Fruit fly (Drosophila melanogaster) whole organism, embryonic: ENCODE data around the gene Acp36DE.
A peak's percentile ranks its signal among the peaks of the same experiment; 100 is the strongest.

Source experiments
- Aef1 ChIP-seq: fragments of 200-800 bp; sonication (Bioruptor generic); IDR thresholded peaks from 3 replicates; pipeline ENCODE4 v1.3.6; 2022; ENCODE audit warnings: missing biosample characterization, missing genetic modification characterization
- Asciz ChIP-seq: fragments of 200-800 bp; sonication (Bioruptor generic); optimal IDR thresholded peaks from 2 replicates; lab custom pipeline; 2017; ENCODE audit warnings: missing biosample characterization, mild to moderate bottlenecking, missing genetic modification characterization, missing genetic modification reagents
- Blimp-1 ChIP-seq: fragments of 200-800 bp; sonication (Bioruptor generic); optimal IDR thresholded peaks from 3 replicates; lab custom pipeline; 2018; ENCODE audit warnings: missing biosample characterization, missing genetic modification characterization, mild to moderate bottlenecking, moderate library complexity, missing genetic modification reagents
- BtbVII ChIP-seq: fragments of 200-800 bp; sonication (Bioruptor generic); optimal IDR thresholded peaks from 3 replicates; lab custom pipeline; 2017; ENCODE audit warnings: missing biosample characterization, mild to moderate bottlenecking, missing genetic modification characterization
- CG10654 ChIP-seq: fragments of 200-800 bp; sonication (Bioruptor generic); optimal IDR thresholded peaks from 2 replicates; lab custom pipeline; 2016; ENCODE audit warnings: missing biosample characterization, missing genetic modification characterization
- CG11504 ChIP-seq: fragments of 200-800 bp; sonication (Bioruptor generic); optimal IDR thresholded peaks from 3 replicates; lab custom pipeline; 2019; ENCODE audit warnings: missing biosample characterization, mild to moderate bottlenecking, missing genetic modification characterization, moderate library complexity
- CG18262 ChIP-seq: fragments of 200-800 bp; optimal IDR thresholded peaks from 3 replicates; lab custom pipeline; 2019; ENCODE audit warnings: missing biosample characterization, mild to moderate bottlenecking, missing genetic modification characterization, moderate library complexity
- CG2712 ChIP-seq: fragments of 200-800 bp; optimal IDR thresholded peaks from 3 replicates; lab custom pipeline; 2019; ENCODE audit warnings: missing biosample characterization, mild to moderate bottlenecking, missing genetic modification characterization, moderate library complexity
- CG3407 ChIP-seq: fragments of 200-800 bp; sonication (Bioruptor generic); optimal IDR thresholded peaks from 2 replicates; lab custom pipeline; 2018; ENCODE audit warnings: missing biosample characterization, mild to moderate bottlenecking, missing genetic modification characterization
- CG34422 ChIP-seq: fragments of 200-800 bp; sonication (Bioruptor generic); IDR thresholded peaks from 3 replicates; pipeline ENCODE4 v1.3.6; 2022; ENCODE audit warnings: missing biosample characterization, missing genetic modification characterization
- CG5180 ChIP-seq: fragments of 200-800 bp; sonication (Bioruptor generic); optimal IDR thresholded peaks from 3 replicates; lab custom pipeline; 2017; ENCODE audit warnings: missing biosample characterization, missing genetic modification characterization, mild to moderate bottlenecking, moderate library complexity, missing genetic modification reagents
- CG5245 ChIP-seq: fragments of 200-800 bp; sonication (Bioruptor generic); optimal IDR thresholded peaks from 3 replicates; lab custom pipeline; 2016; ENCODE audit warnings: missing biosample characterization, missing genetic modification characterization
- CG7786 ChIP-seq: fragments of 200-800 bp; sonication (Bioruptor generic); optimal IDR thresholded peaks from 2 replicates; lab custom pipeline; 2016; ENCODE audit warnings: missing biosample characterization, missing genetic modification characterization
- CG8478 ChIP-seq: fragments of >200 bp; optimal IDR thresholded peaks from 2 replicates; lab custom pipeline; 2018
- CG9215 ChIP-seq: fragments of 200-800 bp; sonication (Bioruptor generic); IDR thresholded peaks from 2 replicates; pipeline ENCODE4 v1.3.6; 2022; ENCODE audit warnings: missing biosample characterization, missing genetic modification characterization
- CG9437 ChIP-seq: fragments of 200-800 bp; sonication (Bioruptor generic); optimal IDR thresholded peaks from 2 replicates; lab custom pipeline; 2018; ENCODE audit warnings: missing biosample characterization, mild to moderate bottlenecking, missing genetic modification characterization
- CTCF ChIP-seq: fragments of 200-800 bp; sonication (Bioruptor generic); optimal IDR thresholded peaks from 2 replicates; lab custom pipeline; 2017; ENCODE audit warnings: missing biosample characterization, mild to moderate bottlenecking, missing genetic modification characterization, moderate library complexity
- Camta ChIP-seq: fragments of 200-800 bp; sonication (Bioruptor generic); optimal IDR thresholded peaks from 2 replicates; lab custom pipeline; 2016; ENCODE audit warnings: missing biosample characterization, missing genetic modification characterization
- Drgx ChIP-seq: fragments of 200-800 bp; sonication (Bioruptor generic); IDR thresholded peaks from 2 replicates; pipeline ENCODE4 v1.3.6; 2022; ENCODE audit warnings: missing biosample characterization, missing genetic modification characterization
- Eip74EF ChIP-seq, 2 experiments: fragments of 200-800 bp in 1 of 2; fragments of >200 bp in 1 of 2; sonication (Bioruptor generic) in 1 of 2; optimal IDR thresholded peaks; 2 replicates each; lab custom pipeline; 2017 to 2019; ENCODE audit warnings: missing biosample characterization in 2 of 2, missing genetic modification characterization in 2 of 2, mild to moderate bottlenecking in 1 of 2, moderate library complexity in 1 of 2
- HLHmδ ChIP-seq: fragments of 200-800 bp; sonication (Bioruptor generic); optimal IDR thresholded peaks from 2 replicates; lab custom pipeline; 2018; ENCODE audit warnings: missing biosample characterization, mild to moderate bottlenecking, missing genetic modification characterization, moderate library complexity
- Hr39 ChIP-seq: fragments of >200 bp; optimal IDR thresholded peaks from 2 replicates; lab custom pipeline; 2017
- Lhr ChIP-seq: fragments of 200-800 bp; sonication (Bioruptor generic); optimal IDR thresholded peaks from 3 replicates; lab custom pipeline; 2017; ENCODE audit warnings: mild to moderate bottlenecking, missing biosample characterization, missing genetic modification reagents, missing genetic modification characterization
- Mad ChIP-seq: fragments of 200-800 bp; sonication (Bioruptor generic); optimal IDR thresholded peaks from 2 replicates; lab custom pipeline; 2016; ENCODE audit warnings: missing biosample characterization, missing genetic modification characterization
- Med ChIP-seq: fragments of 200-800 bp; sonication (Bioruptor generic); peaks from one replicate; lab custom pipeline; 2016; ENCODE audit warnings: missing biosample characterization, missing genetic modification characterization, mild to moderate bottlenecking, inconsistent platforms, moderate library complexity
- NfI ChIP-seq: fragments of 200-800 bp; sonication (Bioruptor generic); optimal IDR thresholded peaks from 3 replicates; lab custom pipeline; 2018; ENCODE audit warnings: missing biosample characterization, mild to moderate bottlenecking, missing genetic modification characterization, moderate library complexity
- Sox102F ChIP-seq: fragments of 200-800 bp; sonication (Bioruptor generic); optimal IDR thresholded peaks from 2 replicates; lab custom pipeline; 2018; ENCODE audit warnings: missing biosample characterization, mild to moderate bottlenecking, missing genetic modification characterization, moderate library complexity
- Sry-β ChIP-seq: fragments of 200-800 bp; sonication (Bioruptor generic); optimal IDR thresholded peaks from 2 replicates; lab custom pipeline; 2018; ENCODE audit warnings: missing biosample characterization, mild to moderate bottlenecking, missing genetic modification characterization, moderate library complexity
- Ssrp ChIP-seq: fragments of 200-800 bp; sonication (Bioruptor generic); optimal IDR thresholded peaks from 2 replicates; lab custom pipeline; 2018; ENCODE audit warnings: missing biosample characterization, mild to moderate bottlenecking, missing genetic modification characterization, moderate library complexity
- bsh ChIP-seq, 2 experiments: fragments of 200-800 bp; sonication (Bioruptor generic); optimal IDR thresholded peaks; 2 replicates each; lab custom pipeline; 2017 to 2018; ENCODE audit warnings: mild to moderate bottlenecking in 2 of 2, missing biosample characterization in 2 of 2, missing genetic modification characterization in 2 of 2, moderate library complexity in 1 of 2
- chinmo ChIP-seq: fragments of 200-800 bp; sonication (Bioruptor generic); IDR thresholded peaks from 4 replicates; pipeline ENCODE4 v1.3.6; 2022; ENCODE audit warnings: missing biosample characterization, missing genetic modification characterization; ENCODE audit not compliant: partially characterized antibody
- crc ChIP-seq: fragments of 200-800 bp; sonication (Bioruptor generic); optimal IDR thresholded peaks from 2 replicates; lab custom pipeline; 2016; ENCODE audit warnings: missing biosample characterization, missing genetic modification characterization
- dimm ChIP-seq: fragments of 200-800 bp; sonication (Bioruptor generic); IDR thresholded peaks from 2 replicates; pipeline ENCODE4 v1.3.6; 2022; ENCODE audit warnings: missing biosample characterization, missing genetic modification characterization
- disco-r ChIP-seq: fragments of 200-800 bp; sonication (Bioruptor generic); optimal IDR thresholded peaks from 2 replicates; lab custom pipeline; 2016; ENCODE audit warnings: missing biosample characterization, missing genetic modification characterization
- dmrt99B ChIP-seq: fragments of 200-800 bp; sonication (Bioruptor generic); optimal IDR thresholded peaks from 2 replicates; lab custom pipeline; 2018; ENCODE audit warnings: missing biosample characterization, mild to moderate bottlenecking, missing genetic modification characterization, moderate library complexity
- ems ChIP-seq: fragments of 200-800 bp; sonication (Bioruptor generic); optimal IDR thresholded peaks from 3 replicates; lab custom pipeline; 2016; ENCODE audit warnings: missing biosample characterization, missing genetic modification characterization
- gem ChIP-seq: fragments of 200-800 bp; sonication (Bioruptor generic); optimal IDR thresholded peaks from 2 replicates; lab custom pipeline; 2019; ENCODE audit warnings: missing biosample characterization, mild to moderate bottlenecking, missing genetic modification characterization, moderate library complexity
- lov ChIP-seq, 2 experiments: fragments of 200-800 bp in 1 of 2; fragments of >200 bp in 1 of 2; sonication (Bioruptor generic) in 1 of 2; IDR thresholded peaks in 1 of 2; optimal IDR thresholded peaks in 1 of 2; 2 replicates in 1 of 2; 3 replicates in 1 of 2; pipeline versions ENCODE4 v1.3.6 to Lab custom; 2017 to 2022; ENCODE audit warnings: missing biosample characterization in 1 of 2, missing genetic modification characterization in 1 of 2
- nom ChIP-seq: fragments of 200-800 bp; sonication (Bioruptor generic); optimal IDR thresholded peaks from 2 replicates; lab custom pipeline; 2017; ENCODE audit warnings: missing biosample characterization, missing genetic modification characterization, mild to moderate bottlenecking, moderate library complexity, missing genetic modification reagents
- sd ChIP-seq: fragments of 200-800 bp; sonication (Bioruptor generic); optimal IDR thresholded peaks from 3 replicates; lab custom pipeline; 2018; ENCODE audit warnings: missing biosample characterization, mild to moderate bottlenecking, missing genetic modification characterization, moderate library complexity
- sens ChIP-seq: fragments of 200-800 bp; sonication (Bioruptor generic); peaks from one replicate; lab custom pipeline; 2016; ENCODE audit warnings: missing biosample characterization, missing genetic modification characterization
- seq ChIP-seq: fragments of 200-800 bp; sonication (Bioruptor generic); IDR thresholded peaks from 2 replicates; pipeline ENCODE4 v1.3.6; 2022; ENCODE audit warnings: missing biosample characterization, missing genetic modification characterization
- vfl ChIP-seq: fragments of 200-800 bp; sonication (Bioruptor generic); optimal IDR thresholded peaks from 2 replicates; lab custom pipeline; 2016; ENCODE audit warnings: missing biosample characterization, missing genetic modification characterization
- zfh1 ChIP-seq: fragments of 200-800 bp; sonication (Bioruptor generic); IDR thresholded peaks from 3 replicates; pipeline ENCODE4 v1.3.6; 2022; ENCODE audit warnings: missing biosample characterization, missing genetic modification characterization

Acp36DE gene

dm6 chr2L:18352808-18353207, 6.0 kb downstream of the Acp36DE start:
- TF ChIP-seq nom (GFP tag; lab: Kevin White, UChicago) (peak; percentile 18), vfl (no peak), CG5245 (GFP tag; lab: Kevin White, UChicago) (no peak), CG8478 (no peak), zfh1 (GFP tag; lab: Robert Waterston, UW) (no peak), HLHmδ (GFP tag; lab: Kevin White, UChicago) (no peak), bsh (GFP tag; optimal IDR thresholded peaks at IDR 0.05; lab: Kevin White, UChicago) (peak in 1 of 2 experiments; percentile 29), CG10654 (GFP tag; lab: Kevin White, UChicago) (no peak), disco-r (no peak), gem (tag; lab: Kevin White, UChicago) (peak; percentile 30), CG11504 (tag; lab: Kevin White, UChicago) (peak; percentile 17), Camta (GFP tag; lab: Kevin White, UChicago) (no peak), NfI (GFP tag; lab: Kevin White, UChicago) (no peak), Sox102F (no peak), Aef1 (GFP tag; lab: Robert Waterston, UW) (no peak), CG7786 (no peak), crc (GFP tag; lab: Kevin White, UChicago) (no peak), BtbVII (GFP tag; lab: Kevin White, UChicago) (no peak), dmrt99B (peak; percentile 9), CG34422 (GFP tag; lab: Robert Waterston, UW) (no peak), Med (GFP tag; lab: Kevin White, UChicago) (no peak), Ssrp (tag; lab: Kevin White, UChicago) (no peak), CG3407 (no peak), Sry-β (no peak), CG18262 (tag; lab: Kevin White, UChicago) (peak; percentile 19), Mad (GFP tag; lab: Kevin White, UChicago) (no peak), Eip74EF (GFP tag; optimal IDR thresholded peaks at IDR 0.05; lab: Kevin White, UChicago) (no peak)

DNA sequence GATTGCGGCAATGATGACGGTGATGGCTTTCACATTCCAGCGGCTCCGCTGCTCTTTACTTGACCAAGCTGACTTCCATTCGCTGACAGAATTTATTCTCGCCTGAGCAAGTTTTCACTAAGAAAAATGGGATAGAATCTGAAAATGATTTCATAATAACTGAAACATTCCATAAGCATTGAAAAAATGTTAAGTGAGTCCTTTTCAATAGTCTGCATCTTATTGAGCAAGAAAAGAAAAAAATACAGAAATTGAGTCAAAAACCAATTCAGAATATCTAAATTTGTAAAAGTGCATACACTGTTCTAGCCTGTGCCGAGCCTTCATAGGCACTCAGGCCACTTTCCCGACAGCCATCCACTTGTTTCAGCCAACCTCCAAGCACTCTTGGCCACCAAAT, 10.2 kb downstream of the Acp36DE start:
- TF ChIP-seq Drgx (peak; percentile 48), CG2712 (tag; lab: Kevin White, UChicago) (peak; percentile 0), lov (optimal IDR thresholded peaks at IDR 0.05; lab: Kevin White, UChicago) (no peak), lov (GFP tag; IDR thresholded peaks at IDR 0.05; lab: Robert Waterston, UW) (0 out of 3 replicates have a peak, but pooled peaks have one; percentile 12), CG9215 (GFP tag; lab: Robert Waterston, UW) (no peak), sens (peak; percentile 3), Asciz (GFP tag; lab: Kevin White, UChicago) (no peak), bsh (GFP tag; optimal IDR thresholded peaks at IDR 0.05; lab: Kevin White, UChicago) (peak; percentile 31 to 35), sd (tag; lab: Kevin White, UChicago) (peak; percentile 35), Blimp-1 (GFP tag; lab: Kevin White, UChicago) (peak; percentile 13), Lhr (GFP tag; lab: Kevin White, UChicago) (no peak)

dm6 chr2L:18347950-18348349, 10.9 kb downstream of the Acp36DE start:
- TF ChIP-seq CG9437 (no peak), chinmo (GFP tag; lab: Robert Waterston, UW) (0 out of 4 replicates have a peak, but pooled peaks have one; percentile 11), ems (GFP tag; lab: Kevin White, UChicago) (no peak), Hr39 (lab: Kevin White, UChicago) (no peak), dimm (GFP tag; lab: Robert Waterston, UW) (no peak), sens (peak; percentile 7), seq (GFP tag; lab: Robert Waterston, UW) (no peak), CTCF (GFP tag; lab: Kevin White, UChicago) (peak; percentile 85), Camta (GFP tag; lab: Kevin White, UChicago) (no peak), CG34422 (GFP tag; lab: Robert Waterston, UW) (no peak), CG5180 (no peak)
